Worm (Caenorhabditis elegans): Measurements from ENCODE around the gene nas-33.

DNA sequence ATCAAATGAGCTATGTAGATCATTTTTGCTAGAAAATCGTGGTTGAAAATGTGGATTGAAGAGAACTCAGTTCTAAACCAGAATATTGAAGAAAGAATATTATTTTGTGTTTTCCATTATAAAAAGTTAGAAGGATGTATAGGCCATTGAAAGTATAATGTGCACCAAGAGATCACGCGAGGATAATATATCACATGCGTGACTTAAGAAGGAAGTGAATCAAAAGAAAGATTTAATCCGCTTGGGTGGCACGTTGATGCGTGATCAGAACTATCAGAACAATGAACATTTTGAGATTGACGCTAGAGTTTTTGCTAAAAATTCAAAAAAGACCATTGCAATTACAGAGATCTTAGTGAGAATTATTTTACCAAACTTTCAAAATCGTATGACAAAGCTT is 19.2 kb downstream of the nas-33 start:
- no peak for TF ChIP-seq nhr-28 (tag; optimal IDR thresholded peaks at IDR 0.05)
- no peak for TF ChIP-seq egl-27 (tag; optimal IDR thresholded peaks at IDR 0.05)
- TF ChIP-seq fkh-10 (GFP tag; optimal IDR thresholded peaks at IDR 0.05) = no peak
